Fruit fly (Drosophila melanogaster): ENCODE measurements around the gene CG32638.

The CG32638 gene

DNA sequence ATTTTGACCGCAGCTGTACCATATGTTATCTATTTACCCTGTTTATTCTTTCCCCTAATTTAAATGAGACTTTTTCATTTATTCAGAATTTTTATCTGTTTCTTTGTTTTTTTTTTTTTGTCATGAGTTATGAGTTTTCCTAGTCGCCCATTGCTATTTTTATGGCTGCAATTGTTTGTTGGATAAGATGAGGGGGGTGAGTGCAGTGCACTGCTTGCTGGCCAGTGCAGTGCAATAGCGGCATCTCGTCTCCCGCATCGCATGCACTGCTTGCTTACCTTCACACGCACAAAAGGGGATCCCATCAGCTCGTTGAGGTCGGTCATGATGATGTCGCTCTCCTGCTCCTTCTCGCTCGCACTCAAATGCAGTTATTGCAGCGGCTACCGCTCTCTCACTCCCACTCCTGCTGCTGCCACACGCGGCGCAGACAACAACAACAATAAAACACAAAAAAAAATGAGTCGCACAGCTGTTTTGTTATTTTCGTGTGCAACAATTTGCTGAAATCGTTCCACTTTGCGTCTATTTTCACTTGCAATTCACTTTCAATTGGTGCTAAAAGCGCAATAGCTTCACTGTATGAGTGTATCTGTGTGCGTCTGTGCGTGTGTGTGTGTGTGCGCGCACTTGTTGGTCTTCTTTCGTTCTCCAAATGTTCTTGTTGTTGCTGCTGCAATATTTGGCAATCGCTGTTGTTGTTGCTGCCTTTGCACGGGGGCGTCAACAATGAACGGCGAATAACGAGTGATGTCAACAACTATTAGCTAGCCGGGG is 433 bp downstream of the CG32638 start (continued):
- TF ChIP-seq lbe (GFP tag; optimal IDR thresholded peaks at IDR 0.05) (no peak), CG18262 (tag; optimal IDR thresholded peaks at IDR 0.05) (peak; percentile 7), Sry-β (GFP tag; optimal IDR thresholded peaks at IDR 0.05) (no peak), Dek (tag; optimal IDR thresholded peaks at IDR 0.05) (no peak), Neu2 (GFP tag; optimal IDR thresholded peaks at IDR 0.05; ENCODE audit: borderline replicate concordance) (no peak), so (GFP tag; IDR thresholded peaks at IDR 0.05) (no peak; the same call in 2 of the 3 replicates), ranshi (GFP tag; IDR thresholded peaks at IDR 0.05) (0 out of 2 replicates have a peak, but pooled peaks have one; percentile 23), sr (GFP tag; IDR thresholded peaks at IDR 0.05) (no peak), exex (tag; optimal IDR thresholded peaks at IDR 0.05) (no peak), CG8388 (GFP tag; optimal IDR thresholded peaks at IDR 0.05) (no peak), zen2 (GFP tag; IDR thresholded peaks at IDR 0.05; ENCODE audit: partially characterized antibody) (no peak), CG16813 (GFP tag; IDR thresholded peaks at IDR 0.05; ENCODE audit: partially characterized antibody) (no peak), HLH4C (GFP tag; IDR thresholded peaks at IDR 0.05; ENCODE audit: partially characterized antibody) (no peak), nmo (GFP tag; optimal IDR thresholded peaks at IDR 0.05) (peak; percentile 16), Gug (GFP tag; IDR thresholded peaks at IDR 0.05) (no peak), HHEX (GFP tag; optimal IDR thresholded peaks at IDR 0.05) (no peak), CG3281 (GFP tag; optimal IDR thresholded peaks at IDR 0.05) (no peak), lov (optimal IDR thresholded peaks at IDR 0.05) (no peak), lov (GFP tag; IDR thresholded peaks at IDR 0.05) (no peak), Ravus (GFP tag; IDR thresholded peaks at IDR 0.05) (no peak), CG7928 (GFP tag; optimal IDR thresholded peaks at IDR 0.05) (no peak), CG15479 (GFP tag; optimal IDR thresholded peaks at IDR 0.05) (no peak), sim (GFP tag; IDR thresholded peaks at IDR 0.05) (no peak), CG16863 (GFP tag; optimal IDR thresholded peaks at IDR 0.05) (peak; percentile 66), Stat92E (GFP tag; optimal IDR thresholded peaks at IDR 0.05) (no peak), trh (GFP tag; optimal IDR thresholded peaks at IDR 0.05) (no peak), CG3163 (GFP tag; optimal IDR thresholded peaks at IDR 0.05) (peak; percentile 28), sd (tag; optimal IDR thresholded peaks at IDR 0.05) (no peak), CG15073 (GFP tag; optimal IDR thresholded peaks at IDR 0.05) (no peak), pho (GFP tag; optimal IDR thresholded peaks at IDR 0.05) (no peak), CG9727 (GFP tag; optimal IDR thresholded peaks at IDR 0.05) (peak; percentile 11), CG31365 (tag; optimal IDR thresholded peaks at IDR 0.05) (peak; percentile 97), CG11696 (GFP tag; IDR thresholded peaks at IDR 0.05) (peak; percentile 95), cato (GFP tag; optimal IDR thresholded peaks at IDR 0.05; ENCODE audit: borderline replicate concordance) (peak; percentile 22), insv (GFP tag; optimal IDR thresholded peaks at IDR 0.05) (no peak), crc (GFP tag; optimal IDR thresholded peaks at IDR 0.05) (no peak), CG3838 (GFP tag; optimal IDR thresholded peaks at IDR 0.05) (no peak), CG12391 (tag; optimal IDR thresholded peaks at IDR 0.05) (peak; percentile 39), Hand (GFP tag; optimal IDR thresholded peaks at IDR 0.05) (no peak), cad (GFP tag; optimal IDR thresholded peaks at IDR 0.05) (no peak), Xrp1 (GFP tag; IDR thresholded peaks at IDR 0.05) (peak; percentile 76), Xbp1 (GFP tag; optimal IDR thresholded peaks at IDR 0.05) (peak; percentile 53), CG3726 (GFP tag; IDR thresholded peaks at IDR 0.05) (no peak), CG17568 (GFP tag; optimal IDR thresholded peaks at IDR 0.05) (no peak), ase (GFP tag; IDR thresholded peaks at IDR 0.05) (peak; percentile 46; the same call in 1 of the 3 replicates), CG2120 (GFP tag; optimal IDR thresholded peaks at IDR 0.05) (no peak), Dip3 (GFP tag; optimal IDR thresholded peaks at IDR 0.05) (no peak), CTCF (GFP tag; optimal IDR thresholded peaks at IDR 0.05) (no peak), CG1233 (GFP tag; optimal IDR thresholded peaks at IDR 0.05) (no peak), psq (GFP tag; optimal IDR thresholded peaks at IDR 0.05) (no peak)
